Fruit fly (Drosophila melanogaster): ENCODE data around the gene CG31897.
A peak's percentile ranks its signal among the peaks of the same experiment; 100 is the strongest.

CG31897 gene

DNA sequence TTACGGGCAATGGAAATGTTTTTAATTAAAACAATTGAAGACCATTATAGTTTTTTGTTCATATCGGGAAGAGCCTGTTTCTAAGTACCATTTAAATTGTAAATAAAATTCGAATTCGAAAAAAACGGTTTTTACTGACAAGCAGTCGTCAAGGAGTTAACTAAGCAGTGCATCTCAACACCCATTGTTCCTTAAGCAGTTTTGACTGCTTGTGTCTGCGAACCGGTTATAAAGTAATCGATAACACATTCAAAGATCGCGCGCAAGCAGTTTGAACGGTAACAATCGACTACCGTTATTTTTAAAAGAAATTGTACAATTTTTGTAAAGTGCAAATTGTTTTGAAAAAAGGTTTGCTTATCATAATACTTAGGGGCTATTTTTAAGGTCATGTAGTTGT is 35.7 kb downstream of the CG31897 start:
- no peak for TF ChIP-seq CG14655 (GFP tag; optimal IDR thresholded peaks at IDR 0.05)
- TF ChIP-seq D1 (tag; optimal IDR thresholded peaks at IDR 0.05): no peak
- TF ChIP-seq CG8159 (tag; optimal IDR thresholded peaks at IDR 0.05): no peak
- no peak for TF ChIP-seq fd96Ca (GFP tag; IDR thresholded peaks at IDR 0.05)
- TF ChIP-seq gl (tag; optimal IDR thresholded peaks at IDR 0.05): no peak
- TF ChIP-seq CG10348 (GFP tag; IDR thresholded peaks at IDR 0.05): no peak
- TF ChIP-seq CG17806 (tag; optimal IDR thresholded peaks at IDR 0.05): no peak
- TF ChIP-seq CG9948 (tag; optimal IDR thresholded peaks at IDR 0.05): no peak
- TF ChIP-seq Pif1B (GFP tag; optimal IDR thresholded peaks at IDR 0.05): no peak
- no peak for TF ChIP-seq CG12605 (GFP tag; IDR thresholded peaks at IDR 0.05)
- no peak for TF ChIP-seq CG34367 (tag; optimal IDR thresholded peaks at IDR 0.05)
- TF ChIP-seq CG8301 (tag; optimal IDR thresholded peaks at IDR 0.05): no peak
- no peak for TF ChIP-seq CG4496 (GFP tag; IDR thresholded peaks at IDR 0.05)
- TF ChIP-seq CG32121 (GFP tag; IDR thresholded peaks at IDR 0.05): no peak
- TF ChIP-seq Ets98B (GFP tag; IDR thresholded peaks at IDR 0.05): no peak
- no peak for TF ChIP-seq CG15710 (tag; optimal IDR thresholded peaks at IDR 0.05)
- no peak for TF ChIP-seq CG13204 (GFP tag; optimal IDR thresholded peaks at IDR 0.05)

DNA sequence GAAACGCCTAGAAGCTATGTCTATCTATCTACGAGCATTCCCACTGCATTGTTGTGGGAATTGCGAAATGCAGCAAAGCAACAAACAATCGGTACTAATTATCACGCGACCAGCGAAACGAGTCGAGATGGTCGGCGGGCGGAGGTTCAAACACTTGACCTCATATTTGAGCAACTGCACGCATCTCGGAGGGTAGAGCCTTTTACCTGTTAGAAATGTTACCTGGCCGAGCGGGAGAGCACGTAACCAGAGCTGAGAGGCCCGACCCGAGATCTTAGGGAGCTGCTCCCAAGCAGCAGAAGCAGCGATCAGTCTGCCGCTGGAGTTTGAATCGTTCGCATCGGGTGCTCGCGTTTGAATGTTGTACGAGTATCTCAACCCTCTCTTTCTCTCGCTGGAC is 36.1 kb downstream of the CG31897 start:
- TF ChIP-seq rn (GFP tag; IDR thresholded peaks at IDR 0.05) (no peak), CG34367 (tag; optimal IDR thresholded peaks at IDR 0.05) (no peak)

DNA sequence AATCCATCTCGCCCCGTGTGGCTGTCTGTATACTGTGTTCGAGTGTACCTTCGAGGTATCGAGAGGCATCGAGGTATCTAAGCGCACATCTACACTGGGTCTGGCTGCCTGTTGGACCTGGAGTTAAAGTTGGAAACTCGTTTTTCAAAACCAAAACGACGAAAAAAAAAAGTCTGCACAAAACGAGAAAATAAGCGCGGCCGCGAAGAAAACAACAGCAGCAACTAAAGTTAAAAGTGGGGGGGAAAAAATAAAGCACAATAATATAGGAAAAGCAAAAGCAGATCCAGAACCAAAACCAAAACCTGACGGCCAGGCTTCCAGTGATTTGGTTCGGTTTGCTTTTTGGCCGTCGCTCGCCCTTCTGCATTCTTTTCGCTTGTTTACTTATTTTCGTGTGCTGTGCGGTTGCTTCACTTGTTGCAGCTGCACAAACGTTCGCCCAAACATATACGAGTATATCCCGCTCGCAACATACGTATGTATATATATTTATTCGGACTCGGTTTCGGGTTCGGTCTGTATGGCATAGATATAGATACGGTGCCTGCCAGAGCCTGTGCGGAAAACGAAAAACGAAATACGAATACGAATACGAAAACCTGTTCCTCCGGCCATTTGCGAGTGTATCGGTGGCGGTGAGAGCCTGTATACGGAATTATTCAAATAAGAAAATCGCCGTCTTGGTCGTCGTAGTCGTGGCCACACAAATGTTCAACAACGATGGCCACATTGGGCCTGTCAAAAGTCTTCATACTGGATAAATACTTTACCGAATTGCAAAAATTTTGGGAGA is 36.9 kb downstream of the CG31897 start:
- TF ChIP-seq D1 (tag; optimal IDR thresholded peaks at IDR 0.05) (peak; percentile 91), CG10348 (GFP tag; IDR thresholded peaks at IDR 0.05) (no peak), CG9948 (tag; optimal IDR thresholded peaks at IDR 0.05) (peak; percentile 88), CG17806 (tag; optimal IDR thresholded peaks at IDR 0.05) (peak; percentile 90), gl (tag; optimal IDR thresholded peaks at IDR 0.05) (peak; percentile 98), rn (GFP tag; IDR thresholded peaks at IDR 0.05) (peak; percentile 51; the same call in 1 of the 2 replicates), CG8159 (tag; optimal IDR thresholded peaks at IDR 0.05) (peak; percentile 87), EcR (GFP tag; optimal IDR thresholded peaks at IDR 0.05) (peak; percentile 53), CG13204 (GFP tag; optimal IDR thresholded peaks at IDR 0.05) (peak; percentile 97), Pif1B (GFP tag; optimal IDR thresholded peaks at IDR 0.05) (peak; percentile 93), CG12605 (GFP tag; IDR thresholded peaks at IDR 0.05) (peak; percentile 95), CG8301 (tag; optimal IDR thresholded peaks at IDR 0.05) (peak; percentile 72), CG34367 (tag; optimal IDR thresholded peaks at IDR 0.05) (peak; percentile 91), CG32121 (GFP tag; IDR thresholded peaks at IDR 0.05) (no peak), Pif1A (GFP tag; optimal IDR thresholded peaks at IDR 0.05) (peak; percentile 93), CG14655 (GFP tag; optimal IDR thresholded peaks at IDR 0.05) (no peak), fd96Ca (GFP tag; IDR thresholded peaks at IDR 0.05) (peak; percentile 83), Ets98B (GFP tag; IDR thresholded peaks at IDR 0.05) (peak; percentile 75), CG4496 (GFP tag; IDR thresholded peaks at IDR 0.05) (peak; percentile 87), CG15710 (tag; optimal IDR thresholded peaks at IDR 0.05) (peak; percentile 89), Snoo (tag; optimal IDR thresholded peaks at IDR 0.05) (peak; percentile 61)

DNA sequence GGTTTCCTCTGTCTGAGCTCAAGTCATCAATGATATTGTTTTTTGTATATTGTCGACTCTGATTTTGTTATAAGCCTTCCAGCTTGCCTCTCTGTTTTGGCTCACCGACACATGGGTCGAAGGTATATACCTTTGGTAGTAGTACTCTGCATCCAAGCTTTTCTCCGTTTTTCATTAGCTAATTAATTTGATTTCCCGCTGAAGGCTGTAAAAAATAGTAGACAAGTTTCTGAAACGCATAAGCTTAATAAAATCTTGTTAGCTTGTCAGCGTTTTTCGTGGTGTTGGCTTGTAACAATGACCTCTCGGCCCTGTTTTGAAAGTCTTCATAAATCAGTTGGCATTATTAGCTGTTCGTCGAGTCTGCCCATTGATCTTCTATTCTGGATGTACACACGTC is 38.6 kb downstream of the CG31897 start:
- TF ChIP-seq Pif1A (GFP tag; optimal IDR thresholded peaks at IDR 0.05) (no peak), rn (GFP tag; IDR thresholded peaks at IDR 0.05) (no peak), Ets98B (GFP tag; IDR thresholded peaks at IDR 0.05) (no peak), CG17806 (tag; optimal IDR thresholded peaks at IDR 0.05) (no peak), CG9948 (tag; optimal IDR thresholded peaks at IDR 0.05) (no peak), CG13204 (GFP tag; optimal IDR thresholded peaks at IDR 0.05) (no peak), Pif1B (GFP tag; optimal IDR thresholded peaks at IDR 0.05) (no peak), CG8159 (tag; optimal IDR thresholded peaks at IDR 0.05) (no peak), CG32121 (GFP tag; IDR thresholded peaks at IDR 0.05) (no peak), CG10348 (GFP tag; IDR thresholded peaks at IDR 0.05) (no peak), fd96Ca (GFP tag; IDR thresholded peaks at IDR 0.05) (no peak), CG34367 (tag; optimal IDR thresholded peaks at IDR 0.05) (no peak), CG15710 (tag; optimal IDR thresholded peaks at IDR 0.05) (no peak), CG12605 (GFP tag; IDR thresholded peaks at IDR 0.05) (no peak), gl (tag; optimal IDR thresholded peaks at IDR 0.05) (no peak)

DNA sequence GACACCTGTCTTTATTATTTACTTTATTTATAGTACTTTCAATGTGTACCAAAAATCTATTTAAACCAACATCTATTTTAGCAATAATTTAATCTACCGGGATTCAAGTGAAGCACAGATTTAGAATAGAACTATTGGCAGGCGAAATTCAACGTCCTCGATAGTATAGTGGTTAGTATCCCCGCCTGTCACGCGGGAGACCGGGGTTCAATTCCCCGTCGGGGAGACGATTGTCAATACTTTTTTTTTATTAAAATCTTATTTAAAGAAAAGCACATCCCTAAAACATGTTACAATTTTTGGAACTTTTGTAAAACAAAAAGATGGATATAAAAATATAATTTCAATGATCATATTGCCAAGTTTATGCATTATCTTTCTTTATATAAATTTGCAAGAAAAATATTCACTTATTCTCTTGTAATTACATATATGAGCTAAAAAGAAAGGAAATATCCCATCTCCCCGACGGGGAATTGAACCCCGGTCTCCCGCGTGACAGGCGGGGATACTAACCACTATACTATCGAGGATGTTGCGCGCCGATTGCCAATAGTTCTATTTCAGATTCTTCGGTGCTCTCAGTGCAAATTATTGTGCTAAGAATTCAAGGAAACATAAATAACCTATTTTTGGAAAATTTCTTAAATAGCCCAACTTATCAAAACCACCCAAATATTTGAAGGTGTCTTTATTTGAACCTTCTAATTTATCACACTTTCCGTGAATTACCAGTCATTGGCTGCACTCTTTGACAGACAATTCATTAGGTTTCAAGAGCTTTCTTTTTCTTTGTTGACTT is 39.6 kb downstream of the CG31897 start, which contains the start of gene CG43796:
Gene CG43796 (plus strand): TSS at position 752 of the 802 bp plus-strand sequence.
- TF ChIP-seq CG13204 (GFP tag; optimal IDR thresholded peaks at IDR 0.05) (no peak), CG9948 (tag; optimal IDR thresholded peaks at IDR 0.05) (no peak), CG4496 (GFP tag; IDR thresholded peaks at IDR 0.05) (no peak), fd96Ca (GFP tag; IDR thresholded peaks at IDR 0.05) (no peak), D1 (tag; optimal IDR thresholded peaks at IDR 0.05) (no peak), CG10348 (GFP tag; IDR thresholded peaks at IDR 0.05) (no peak), CG14655 (GFP tag; optimal IDR thresholded peaks at IDR 0.05) (no peak), CG8301 (tag; optimal IDR thresholded peaks at IDR 0.05) (no peak), CG8159 (tag; optimal IDR thresholded peaks at IDR 0.05) (no peak)
